Fruit fly (Drosophila melanogaster): ENCODE results near the gene CG31643.

CG31643 gene

DNA sequence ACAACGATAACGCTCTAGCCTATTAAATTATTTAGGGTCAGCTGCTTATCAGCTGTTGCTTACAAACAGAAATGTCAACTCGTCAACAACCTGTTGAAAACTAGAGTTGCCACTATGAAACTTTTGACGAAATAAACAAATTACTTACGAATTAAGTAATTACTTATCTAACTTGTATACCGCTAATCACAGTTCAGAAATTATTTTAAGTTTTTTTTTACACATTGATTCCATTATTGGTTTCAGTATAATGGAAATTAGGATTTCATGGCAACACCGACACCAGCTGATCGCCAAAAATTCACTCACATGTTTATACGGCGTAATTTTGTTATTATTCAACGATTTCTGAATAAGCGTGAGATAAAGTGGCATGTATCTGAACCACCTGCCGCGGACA, at the start of gene CG31643, which contains the start of gene CG9117:
Gene CG31643 (plus strand): TSS at position 288 of the 400 bp plus-strand sequence.
Gene CG9117 (minus strand): TSS at position 73 of the 400 bp plus-strand sequence.
- TF ChIP-seq rn (GFP tag; IDR thresholded peaks at IDR 0.05) = no peak
- peak; percentile 39 for TF ChIP-seq CG17806 (tag; optimal IDR thresholded peaks at IDR 0.05)
- no peak; the same call in 2 of the 3 replicates for TF ChIP-seq CG4496 (GFP tag; IDR thresholded peaks at IDR 0.05)
- no peak for TF ChIP-seq CG13204 (GFP tag; optimal IDR thresholded peaks at IDR 0.05)
- TF ChIP-seq D1 (tag; optimal IDR thresholded peaks at IDR 0.05) = no peak
- TF ChIP-seq CG8159 (tag; optimal IDR thresholded peaks at IDR 0.05) = no peak
- TF ChIP-seq CG12605 (GFP tag; IDR thresholded peaks at IDR 0.05) = peak; percentile 78; the same call in 1 of the 2 replicates
- TF ChIP-seq Ets98B (GFP tag; IDR thresholded peaks at IDR 0.05) = peak; percentile 41
- TF ChIP-seq CG15710 (tag; optimal IDR thresholded peaks at IDR 0.05) = peak; percentile 68
- no peak for TF ChIP-seq CG8301 (tag; optimal IDR thresholded peaks at IDR 0.05)
- no peak for TF ChIP-seq Pif1B (GFP tag; optimal IDR thresholded peaks at IDR 0.05)
- TF ChIP-seq fd96Ca (GFP tag; IDR thresholded peaks at IDR 0.05) = no peak
- TF ChIP-seq CG9948 (tag; optimal IDR thresholded peaks at IDR 0.05) = peak; percentile 24
- TF ChIP-seq Snoo (tag; optimal IDR thresholded peaks at IDR 0.05) = peak; percentile 8
- TF ChIP-seq CG34367 (tag; optimal IDR thresholded peaks at IDR 0.05) = no peak
- no peak for TF ChIP-seq CG32121 (GFP tag; IDR thresholded peaks at IDR 0.05)
- TF ChIP-seq gl (tag; optimal IDR thresholded peaks at IDR 0.05) = no peak
- TF ChIP-seq CG10348 (GFP tag; IDR thresholded peaks at IDR 0.05) = no peak
- no peak for TF ChIP-seq Pif1A (GFP tag; optimal IDR thresholded peaks at IDR 0.05)
- TF ChIP-seq EcR (GFP tag; optimal IDR thresholded peaks at IDR 0.05) = no peak
- no peak for TF ChIP-seq CG14655 (GFP tag; optimal IDR thresholded peaks at IDR 0.05)

DNA sequence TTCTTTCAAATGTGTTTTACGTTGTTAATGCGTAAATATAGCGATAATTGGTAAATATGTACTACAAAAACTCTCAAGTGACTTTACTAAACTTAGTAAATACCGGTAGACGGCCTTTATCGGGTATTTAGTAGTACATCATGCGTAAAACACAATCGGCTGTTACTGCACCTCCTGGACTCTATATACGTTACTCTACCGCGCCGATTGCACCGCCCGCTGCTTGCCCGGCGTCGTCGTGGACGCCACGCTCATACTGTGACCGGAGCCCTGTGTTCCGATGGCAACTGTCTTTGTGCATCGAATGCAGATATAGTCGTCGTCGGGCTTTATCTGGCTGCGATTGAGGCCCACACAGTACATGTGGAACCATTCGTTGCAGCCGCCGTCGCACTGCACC, 47.5 kb upstream of the CG31643 start:
- no peak for TF ChIP-seq EcR (GFP tag; optimal IDR thresholded peaks at IDR 0.05)
- TF ChIP-seq CG8301 (tag; optimal IDR thresholded peaks at IDR 0.05) = no peak
- no peak for TF ChIP-seq rn (GFP tag; IDR thresholded peaks at IDR 0.05)
- no peak for TF ChIP-seq Pif1A (GFP tag; optimal IDR thresholded peaks at IDR 0.05)
- TF ChIP-seq gl (tag; optimal IDR thresholded peaks at IDR 0.05) = no peak
- TF ChIP-seq D1 (tag; optimal IDR thresholded peaks at IDR 0.05) = no peak
- no peak for TF ChIP-seq CG34367 (tag; optimal IDR thresholded peaks at IDR 0.05)
- TF ChIP-seq CG12605 (GFP tag; IDR thresholded peaks at IDR 0.05) = no peak
- TF ChIP-seq CG13204 (GFP tag; optimal IDR thresholded peaks at IDR 0.05) = peak; percentile 45
- no peak for TF ChIP-seq CG17806 (tag; optimal IDR thresholded peaks at IDR 0.05)
- TF ChIP-seq CG9948 (tag; optimal IDR thresholded peaks at IDR 0.05) = no peak
- 0 out of 3 replicates have a peak, but pooled peaks have one; percentile 34 for TF ChIP-seq fd96Ca (GFP tag; IDR thresholded peaks at IDR 0.05)
- no peak for TF ChIP-seq CG32121 (GFP tag; IDR thresholded peaks at IDR 0.05)

DNA sequence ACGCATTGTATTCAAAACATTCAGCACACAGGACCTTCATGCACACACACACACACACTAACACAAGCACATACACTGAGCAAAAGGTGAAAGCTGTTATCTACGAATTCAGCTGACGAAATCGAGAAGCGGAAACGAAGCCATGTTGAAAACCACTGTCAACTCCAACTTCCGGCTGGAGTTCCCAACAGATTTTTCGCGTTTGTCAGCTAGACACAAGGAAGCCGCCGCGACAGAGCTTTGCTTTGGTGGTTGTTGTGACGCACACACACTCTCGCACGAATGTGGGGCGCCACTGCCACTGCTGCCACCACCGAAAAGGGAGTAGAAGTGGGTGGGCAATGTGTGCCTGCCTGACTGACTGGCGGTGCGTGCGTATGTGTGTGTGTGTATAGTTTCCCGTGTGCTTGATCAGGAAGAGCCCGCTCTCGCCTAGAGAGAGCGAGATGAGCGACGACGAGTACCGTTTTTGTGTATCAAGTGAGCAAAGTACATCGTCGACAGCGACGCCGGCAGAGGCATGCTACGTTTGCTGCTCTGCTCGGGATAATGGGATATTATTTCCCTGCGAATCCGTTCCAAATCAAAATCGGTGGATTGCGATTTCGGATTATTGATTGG, 40.2 kb upstream of the CG31643 start:
- TF ChIP-seq gl (tag; optimal IDR thresholded peaks at IDR 0.05) = peak; percentile 34
- peak; percentile 39 for TF ChIP-seq CG15710 (tag; optimal IDR thresholded peaks at IDR 0.05)
- TF ChIP-seq D1 (tag; optimal IDR thresholded peaks at IDR 0.05) = no peak
- peak; percentile 10 for TF ChIP-seq CG13204 (GFP tag; optimal IDR thresholded peaks at IDR 0.05)
- peak; percentile 15 for TF ChIP-seq CG34367 (tag; optimal IDR thresholded peaks at IDR 0.05)
- peak; percentile 31 for TF ChIP-seq Snoo (tag; optimal IDR thresholded peaks at IDR 0.05)
- no peak for TF ChIP-seq CG32121 (GFP tag; IDR thresholded peaks at IDR 0.05)
- TF ChIP-seq CG4496 (GFP tag; IDR thresholded peaks at IDR 0.05) = peak; percentile 10; the same call in 2 of the 3 replicates
- no peak for TF ChIP-seq Pif1A (GFP tag; optimal IDR thresholded peaks at IDR 0.05)
- TF ChIP-seq CG8159 (tag; optimal IDR thresholded peaks at IDR 0.05) = peak; percentile 6

DNA sequence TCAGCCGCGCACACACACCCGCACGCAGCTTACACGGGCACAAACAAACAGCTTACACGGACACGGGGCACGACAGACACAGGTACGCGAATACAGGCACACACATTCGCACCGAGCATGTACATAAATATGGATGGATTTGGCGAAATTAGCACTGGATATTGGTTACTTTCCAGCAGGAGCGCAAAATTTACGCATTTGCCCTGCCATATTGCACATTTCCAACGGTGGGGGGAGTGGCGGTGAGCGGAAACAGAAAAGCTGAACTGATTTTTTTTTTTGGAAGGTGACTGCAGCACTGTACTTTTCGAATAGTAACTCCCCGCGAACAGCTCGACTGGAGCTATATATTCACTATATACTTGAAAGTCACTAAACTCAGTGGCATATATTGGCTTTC, 39.5 kb upstream of the CG31643 start:
- TF ChIP-seq CG4496 (GFP tag; IDR thresholded peaks at IDR 0.05) = 0 out of 3 replicates have a peak, but pooled peaks have one; percentile 3
- TF ChIP-seq CG12605 (GFP tag; IDR thresholded peaks at IDR 0.05) = no peak

DNA sequence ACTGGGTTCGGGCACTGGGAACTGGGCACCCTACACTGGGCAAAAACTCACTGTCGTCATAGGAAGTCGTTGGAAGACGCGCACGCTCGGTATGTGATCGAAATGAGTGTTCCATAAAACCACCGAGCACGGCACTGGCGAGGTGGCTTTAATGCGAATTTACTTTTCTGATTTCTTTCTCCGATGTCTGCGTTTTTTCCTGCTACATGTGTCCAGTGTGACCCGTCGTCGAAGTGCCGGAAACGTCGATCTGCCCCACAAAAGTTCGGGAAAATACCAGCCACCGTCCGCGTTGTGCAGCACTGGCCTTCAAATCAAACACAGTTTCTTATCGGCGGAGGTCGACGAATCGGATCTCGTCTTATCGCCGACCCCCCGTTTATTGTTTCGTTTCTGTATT, 38.7 kb upstream of the CG31643 start, which contains the start of gene Kdm5:
Gene Kdm5 (minus strand): TSS at position 255 of the 400 bp plus-strand sequence.
- TF ChIP-seq fd96Ca (GFP tag; IDR thresholded peaks at IDR 0.05) (0 out of 3 replicates have a peak, but pooled peaks have one; percentile 10), D1 (tag; optimal IDR thresholded peaks at IDR 0.05) (no peak), Ets98B (GFP tag; IDR thresholded peaks at IDR 0.05) (peak; percentile 46), Pif1A (GFP tag; optimal IDR thresholded peaks at IDR 0.05) (no peak), CG12605 (GFP tag; IDR thresholded peaks at IDR 0.05) (no peak), Pif1B (GFP tag; optimal IDR thresholded peaks at IDR 0.05) (no peak), CG14655 (GFP tag; optimal IDR thresholded peaks at IDR 0.05) (no peak), rn (GFP tag; IDR thresholded peaks at IDR 0.05) (no peak), CG8159 (tag; optimal IDR thresholded peaks at IDR 0.05) (peak; percentile 2), CG8301 (tag; optimal IDR thresholded peaks at IDR 0.05) (no peak), CG15710 (tag; optimal IDR thresholded peaks at IDR 0.05) (no peak), CG10348 (GFP tag; IDR thresholded peaks at IDR 0.05) (no peak), CG13204 (GFP tag; optimal IDR thresholded peaks at IDR 0.05) (no peak), CG34367 (tag; optimal IDR thresholded peaks at IDR 0.05) (no peak), Snoo (tag; optimal IDR thresholded peaks at IDR 0.05) (peak; percentile 41), gl (tag; optimal IDR thresholded peaks at IDR 0.05) (no peak), CG4496 (GFP tag; IDR thresholded peaks at IDR 0.05) (peak; percentile 51; the same call in 1 of the 3 replicates), EcR (GFP tag; optimal IDR thresholded peaks at IDR 0.05) (peak; percentile 24), CG17806 (tag; optimal IDR thresholded peaks at IDR 0.05) (peak; percentile 9), CG32121 (GFP tag; IDR thresholded peaks at IDR 0.05) (peak; percentile 34; the same call in 1 of the 2 replicates), CG9948 (tag; optimal IDR thresholded peaks at IDR 0.05) (no peak)

DNA sequence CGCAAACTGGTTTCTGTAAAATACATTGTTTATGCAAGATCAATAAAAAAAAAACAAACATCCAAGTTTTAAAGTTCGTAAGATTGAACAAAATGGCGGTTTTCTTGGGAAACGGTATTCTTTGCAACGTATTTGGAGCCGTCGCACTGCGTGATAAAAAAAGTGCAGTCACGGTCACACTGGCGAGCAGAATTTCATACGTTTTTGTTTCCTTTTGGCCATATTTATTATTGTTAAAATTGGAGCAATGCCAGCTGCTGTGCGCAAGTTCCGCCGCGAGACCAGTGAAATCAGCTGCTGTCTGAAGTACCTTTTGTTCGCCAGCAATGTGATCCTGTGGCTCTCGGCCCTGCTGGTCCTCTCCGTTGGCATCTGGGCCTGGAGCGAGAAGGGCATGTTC, 37.9 kb upstream of the CG31643 start, which contains the start of gene Tsp26A:
Gene Tsp26A (plus strand): TSS at position 164 of the 400 bp plus-strand sequence.
- TF ChIP-seq fd96Ca (GFP tag; IDR thresholded peaks at IDR 0.05) (no peak), Ets98B (GFP tag; IDR thresholded peaks at IDR 0.05) (no peak), CG10348 (GFP tag; IDR thresholded peaks at IDR 0.05) (no peak), EcR (GFP tag; optimal IDR thresholded peaks at IDR 0.05) (no peak), CG14655 (GFP tag; optimal IDR thresholded peaks at IDR 0.05) (no peak), Pif1B (GFP tag; optimal IDR thresholded peaks at IDR 0.05) (no peak), CG8301 (tag; optimal IDR thresholded peaks at IDR 0.05) (no peak), CG8159 (tag; optimal IDR thresholded peaks at IDR 0.05) (no peak), CG12605 (GFP tag; IDR thresholded peaks at IDR 0.05) (no peak), CG4496 (GFP tag; IDR thresholded peaks at IDR 0.05) (no peak), gl (tag; optimal IDR thresholded peaks at IDR 0.05) (no peak), D1 (tag; optimal IDR thresholded peaks at IDR 0.05) (no peak), CG9948 (tag; optimal IDR thresholded peaks at IDR 0.05) (no peak), Pif1A (GFP tag; optimal IDR thresholded peaks at IDR 0.05) (no peak), CG34367 (tag; optimal IDR thresholded peaks at IDR 0.05) (no peak), Snoo (tag; optimal IDR thresholded peaks at IDR 0.05) (no peak), CG15710 (tag; optimal IDR thresholded peaks at IDR 0.05) (no peak)
